Worm (Caenorhabditis elegans): ENCODE measurements around the gene F09C12.8.

Gene F09C12.8

ce11 chrII:5112082-5112481 lies at the start of gene F09C12.8:
TSS of gene F09C12.8 (plus strand) at chrII:5112382.
- no peak for TF ChIP-seq ceh-39 (tag; optimal IDR thresholded peaks at IDR 0.05)
- no peak for TF ChIP-seq mep-1 (tag; optimal IDR thresholded peaks at IDR 0.05)
- no peak for TF ChIP-seq bed-3 (GFP tag; optimal IDR thresholded peaks at IDR 0.05)
- TF ChIP-seq ceh-43 (GFP tag; optimal IDR thresholded peaks at IDR 0.05) = no peak
- TF ChIP-seq sptf-1 (tag; optimal IDR thresholded peaks at IDR 0.05) = no peak
- no peak for TF ChIP-seq lin-13 (tag; optimal IDR thresholded peaks at IDR 0.05)
- no peak for TF ChIP-seq zip-8 (tag; optimal IDR thresholded peaks at IDR 0.05)
- TF ChIP-seq lsy-2 (tag; optimal IDR thresholded peaks at IDR 0.05) = no peak
- TF ChIP-seq drap-1 (GFP tag; optimal IDR thresholded peaks at IDR 0.05) = no peak
- no peak for TF ChIP-seq ztf-11 (tag; optimal IDR thresholded peaks at IDR 0.05)
- no peak for TF ChIP-seq mab-5 (tag; optimal IDR thresholded peaks at IDR 0.05)
- TF ChIP-seq nhr-237 (tag; optimal IDR thresholded peaks at IDR 0.05) = no peak
- TF ChIP-seq nhr-2 (tag; optimal IDR thresholded peaks at IDR 0.05) = no peak
- no peak for TF ChIP-seq sem-2 (GFP tag; optimal IDR thresholded peaks at IDR 0.05)

ce11 chrII:5066967-5067366 lies 45.2 kb upstream of the F09C12.8 start:
- no peak for TF ChIP-seq nhr-237 (tag; optimal IDR thresholded peaks at IDR 0.05)
- TF ChIP-seq lin-32 (GFP tag; optimal IDR thresholded peaks at IDR 0.05) = no peak
- TF ChIP-seq pha-4 (tag; optimal IDR thresholded peaks at IDR 0.05) = no peak
- no peak for TF ChIP-seq mep-1 (tag; optimal IDR thresholded peaks at IDR 0.05)
- no peak for TF ChIP-seq ces-1 (GFP tag; optimal IDR thresholded peaks at IDR 0.05)
- TF ChIP-seq ztf-11 (tag; optimal IDR thresholded peaks at IDR 0.05) = no peak
- no peak for TF ChIP-seq sptf-1 (tag; optimal IDR thresholded peaks at IDR 0.05)
- TF ChIP-seq lin-13 (tag; optimal IDR thresholded peaks at IDR 0.05) = no peak
- no peak for TF ChIP-seq nhr-28 (tag; optimal IDR thresholded peaks at IDR 0.05)
- TF ChIP-seq blmp-1 (tag; optimal IDR thresholded peaks at IDR 0.05) = no peak
- TF ChIP-seq drap-1 (GFP tag; optimal IDR thresholded peaks at IDR 0.05) = no peak
- TF ChIP-seq nhr-12 (tag; optimal IDR thresholded peaks at IDR 0.05) = no peak
- TF ChIP-seq nhr-76 (tag; optimal IDR thresholded peaks at IDR 0.05) = no peak
- TF ChIP-seq ceh-39 (tag; optimal IDR thresholded peaks at IDR 0.05) = no peak
- TF ChIP-seq snpc-4 (tag; optimal IDR thresholded peaks at IDR 0.05) = no peak
- TF ChIP-seq flh-1 (GFP tag; optimal IDR thresholded peaks at IDR 0.05) = no peak
- no peak for TF ChIP-seq mls-2 (tag; optimal IDR thresholded peaks at IDR 0.05)

ce11 chrII:5067927-5068326 lies 44.3 kb upstream of the F09C12.8 start, which contains the start of gene C27A2.8:
TSS of gene C27A2.8 (minus strand) at chrII:5068043.
- TF ChIP-seq pha-4 (tag; optimal IDR thresholded peaks at IDR 0.05) = no peak
- no peak for TF ChIP-seq lsy-2 (tag; optimal IDR thresholded peaks at IDR 0.05)
- no peak for TF ChIP-seq nhr-28 (tag; optimal IDR thresholded peaks at IDR 0.05)
- TF ChIP-seq ztf-11 (tag; optimal IDR thresholded peaks at IDR 0.05) = no peak
- no peak for TF ChIP-seq M03D4.4 (tag; optimal IDR thresholded peaks at IDR 0.05)
- no peak for TF ChIP-seq ces-1 (GFP tag; optimal IDR thresholded peaks at IDR 0.05)
- no peak for TF ChIP-seq hlh-1 (tag; optimal IDR thresholded peaks at IDR 0.05)
- no peak for TF ChIP-seq nhr-2 (tag; optimal IDR thresholded peaks at IDR 0.05)

ce11 chrII:5069525-5069924 lies 42.7 kb upstream of the F09C12.8 start, which contains the start of gene idpb-2:
TSS of gene idpb-2 (minus strand) at chrII:5069625.
- TF ChIP-seq lin-13 (tag; optimal IDR thresholded peaks at IDR 0.05) = no peak
- no peak for TF ChIP-seq cnd-1 (tag; optimal IDR thresholded peaks at IDR 0.05)
- TF ChIP-seq elt-1 (tag; optimal IDR thresholded peaks at IDR 0.05; ENCODE audit: borderline replicate concordance, insufficient read depth) = no peak
- no peak for TF ChIP-seq bed-3 (GFP tag; optimal IDR thresholded peaks at IDR 0.05)
- no peak for TF ChIP-seq ham-2 (GFP tag; optimal IDR thresholded peaks at IDR 0.05)
- TF ChIP-seq mep-1 (tag; optimal IDR thresholded peaks at IDR 0.05) = no peak
- TF ChIP-seq mab-5 (tag; optimal IDR thresholded peaks at IDR 0.05) = no peak
- TF ChIP-seq nhr-2 (tag; optimal IDR thresholded peaks at IDR 0.05) = no peak
- TF ChIP-seq drap-1 (GFP tag; optimal IDR thresholded peaks at IDR 0.05) = no peak

ce11 chrII:5071265-5071664 lies 40.9 kb upstream of the F09C12.8 start, which contains the start of gene C27A2.7:
TSS of gene C27A2.7 (minus strand) at chrII:5071365.
- TF ChIP-seq lin-13 (tag; optimal IDR thresholded peaks at IDR 0.05) (no peak), elt-1 (tag; optimal IDR thresholded peaks at IDR 0.05; ENCODE audit: borderline replicate concordance, insufficient read depth) (no peak), nhr-237 (tag; optimal IDR thresholded peaks at IDR 0.05) (no peak), elt-3 (tag; optimal IDR thresholded peaks at IDR 0.05) (no peak), unc-62 (GFP tag; optimal IDR thresholded peaks at IDR 0.05) (no peak), ztf-11 (tag; optimal IDR thresholded peaks at IDR 0.05) (no peak), hlh-1 (tag; optimal IDR thresholded peaks at IDR 0.05) (no peak), ham-2 (GFP tag; optimal IDR thresholded peaks at IDR 0.05) (no peak), ceh-39 (tag; optimal IDR thresholded peaks at IDR 0.05) (no peak), flh-1 (GFP tag; optimal IDR thresholded peaks at IDR 0.05) (no peak), ces-1 (GFP tag; optimal IDR thresholded peaks at IDR 0.05) (no peak), bed-3 (GFP tag; optimal IDR thresholded peaks at IDR 0.05) (no peak), nhr-2 (tag; optimal IDR thresholded peaks at IDR 0.05) (no peak), unc-120 (tag; optimal IDR thresholded peaks at IDR 0.05; ENCODE audit: poor library complexity, severe bottlenecking) (no peak), mep-1 (tag; optimal IDR thresholded peaks at IDR 0.05) (no peak), lin-32 (GFP tag; optimal IDR thresholded peaks at IDR 0.05) (no peak), unc-39 (tag; optimal IDR thresholded peaks at IDR 0.05) (no peak), nhr-28 (tag; optimal IDR thresholded peaks at IDR 0.05) (no peak)
